Fruit fly (Drosophila melanogaster) whole organism, prepupa: ENCODE measurements around the gene Vlet.

Source experiments
- CG10631 ChIP-seq: fragments of 200-800 bp; sonication (Bioruptor generic); optimal IDR thresholded peaks from 2 replicates; lab custom pipeline; 2016; ENCODE audit warnings: missing biosample characterization, missing genetic modification characterization
- CG7368 ChIP-seq: fragments of 200-800 bp; sonication (Bioruptor generic); optimal IDR thresholded peaks from 3 replicates; lab custom pipeline; 2016; ENCODE audit warnings: missing biosample characterization, missing genetic modification characterization
- CG9139 ChIP-seq: fragments of 200-800 bp; sonication (Bioruptor generic); optimal IDR thresholded peaks from 3 replicates; lab custom pipeline; 2017; ENCODE audit warnings: missing biosample characterization, mild to moderate bottlenecking, missing genetic modification characterization
- Hr39 ChIP-seq: fragments of 200-800 bp; sonication (Bioruptor generic); optimal IDR thresholded peaks from 2 replicates; lab custom pipeline; 2016; ENCODE audit warnings: missing biosample characterization, missing genetic modification characterization

DNA sequence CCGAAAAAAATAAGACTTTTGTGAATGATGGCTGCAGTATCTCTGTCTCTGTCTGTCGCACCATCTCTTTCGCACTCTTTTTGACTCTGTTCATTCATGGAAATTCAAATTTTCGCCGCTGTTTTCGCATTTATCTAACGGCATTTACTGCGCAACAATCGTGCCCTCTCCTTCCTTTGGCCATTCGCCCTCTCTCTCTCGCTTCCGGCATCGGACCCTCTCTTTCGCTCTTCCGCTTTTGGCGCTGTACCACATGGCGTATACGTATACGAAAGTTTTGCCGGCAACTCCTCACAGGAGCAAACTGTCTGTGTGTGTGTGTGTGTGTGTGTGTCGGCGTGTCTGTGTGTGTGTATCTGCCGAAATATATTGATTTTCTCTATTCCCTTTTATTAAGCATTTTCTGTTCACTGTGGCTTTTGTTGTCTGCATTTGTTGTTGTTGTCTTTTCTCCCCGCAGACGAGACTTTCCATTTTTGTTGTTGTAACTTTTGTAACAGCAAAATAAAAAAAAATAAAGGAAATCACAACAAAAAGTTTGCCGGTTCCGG is 33.8 kb downstream of the Vlet start:
- TF ChIP-seq CG10631 (GFP tag; lab: Kevin White, UChicago) (no peak), CG9139 (no peak), Hr39 (no peak), CG7368 (GFP tag; lab: Kevin White, UChicago) (no peak)
